Fruit fly (Drosophila melanogaster): Measurements from ENCODE around the gene CG7384.
A peak's percentile ranks its signal among the peaks of the same experiment; 100 is the strongest.

Gene CG7384

dm6 chr2L:10516470-10517048 lies 6.3 kb upstream of the CG7384 start (continued):
- TF ChIP-seq CG11723 (GFP tag; optimal IDR thresholded peaks at IDR 0.05) (no peak), tx (GFP tag; optimal IDR thresholded peaks at IDR 0.05) (no peak), CG34422 (GFP tag; IDR thresholded peaks at IDR 0.05) (peak; percentile 61; the same call in 1 of the 3 replicates)

dm6 chr2L:10515553-10516174 lies 5.4 kb upstream of the CG7384 start:
- TF ChIP-seq fu2 (GFP tag; optimal IDR thresholded peaks at IDR 0.05) (no peak), chinmo (GFP tag; IDR thresholded peaks at IDR 0.05; ENCODE audit: partially characterized antibody) (0 out of 4 replicates have a peak, but pooled peaks have one; percentile 58), Hr51 (GFP tag; optimal IDR thresholded peaks at IDR 0.05) (peak in 1 of 2 experiments; percentile 51), CG11504 (tag; optimal IDR thresholded peaks at IDR 0.05) (peak; percentile 59), sd (tag; optimal IDR thresholded peaks at IDR 0.05) (peak; percentile 13), Blimp-1 (GFP tag; optimal IDR thresholded peaks at IDR 0.05) (peak; percentile 79), D19A (tag; optimal IDR thresholded peaks at IDR 0.05) (peak; percentile 8), ranshi (GFP tag; IDR thresholded peaks at IDR 0.05) (0 out of 2 replicates have a peak, but pooled peaks have one; percentile 13), CG15269 (tag; optimal IDR thresholded peaks at IDR 0.05) (peak; percentile 14), NfI (GFP tag; optimal IDR thresholded peaks at IDR 0.05) (no peak), Eip74EF (GFP tag; optimal IDR thresholded peaks at IDR 0.05) (peak in 1 of 2 experiments; percentile 84), TFAM (GFP tag; optimal IDR thresholded peaks at IDR 0.05) (no peak), gem (tag; optimal IDR thresholded peaks at IDR 0.05) (peak; percentile 0), sens (GFP tag) (peak; percentile 16), CG11085 (GFP tag; IDR thresholded peaks at IDR 0.05) (no peak), vvl (GFP tag; IDR thresholded peaks at IDR 0.05) (peak; percentile 28), CG7839 (tag; optimal IDR thresholded peaks at IDR 0.05) (peak; percentile 26), Bteb2 (GFP tag; optimal IDR thresholded peaks at IDR 0.05) (no peak), Sry-β (GFP tag; optimal IDR thresholded peaks at IDR 0.05) (no peak), CG9932 (GFP tag; IDR thresholded peaks at IDR 0.05) (0 out of 2 replicates have a peak, but pooled peaks have one; percentile 39), CG13894 (tag; optimal IDR thresholded peaks at IDR 0.05) (no peak), Med (GFP tag) (peak; percentile 12), Oaz (GFP tag; IDR thresholded peaks at IDR 0.05) (0 out of 2 replicates have a peak, but pooled peaks have one; percentile 26), Hmr (GFP tag; optimal IDR thresholded peaks at IDR 0.05) (peak; percentile 15)

dm6 chr2L:10514586-10515137 lies 4.4 kb upstream of the CG7384 start:
- peak; percentile 47 for TF ChIP-seq ftz-f1 (GFP tag; optimal IDR thresholded peaks at IDR 0.05)
- TF ChIP-seq chinmo (GFP tag; IDR thresholded peaks at IDR 0.05; ENCODE audit: partially characterized antibody), result peak; percentile 65; the same call in 1 of the 4 replicates
- TF ChIP-seq sens-2 (GFP tag; IDR thresholded peaks at IDR 0.05), result no peak
- TF ChIP-seq CG2199 (GFP tag; IDR thresholded peaks at IDR 0.05), result 0 out of 3 replicates have a peak, but pooled peaks have one; percentile 8
- peak; percentile 21; the same call in 1 of the 2 replicates for TF ChIP-seq Drgx (GFP tag; IDR thresholded peaks at IDR 0.05)
- TF ChIP-seq CG9932 (GFP tag; IDR thresholded peaks at IDR 0.05), result peak; percentile 33; the same call in 1 of the 2 replicates
- TF ChIP-seq HLH4C (GFP tag; IDR thresholded peaks at IDR 0.05; ENCODE audit: partially characterized antibody), result 0 out of 3 replicates have a peak, but pooled peaks have one; percentile 14
- TF ChIP-seq Ptx1 (GFP tag; IDR thresholded peaks at IDR 0.05), result 0 out of 2 replicates have a peak, but pooled peaks have one; percentile 8
- TF ChIP-seq Hr78 (GFP tag; optimal IDR thresholded peaks at IDR 0.05), result peak in 1 of 2 experiments; percentile 2
- 0 out of 3 replicates have a peak, but pooled peaks have one; percentile 20 for TF ChIP-seq row (GFP tag; IDR thresholded peaks at IDR 0.05)
- peak; percentile 27 for TF ChIP-seq grau (tag; optimal IDR thresholded peaks at IDR 0.05)
- no peak for TF ChIP-seq CG7357 (GFP tag; IDR thresholded peaks at IDR 0.05)
- TF ChIP-seq mirr (GFP tag; optimal IDR thresholded peaks at IDR 0.05), result peak; percentile 32
- TF ChIP-seq CG1529 (GFP tag; optimal IDR thresholded peaks at IDR 0.05), result no peak
- no peak for TF ChIP-seq ttk (GFP tag; IDR thresholded peaks at IDR 0.05)
- TF ChIP-seq sug (tag; optimal IDR thresholded peaks at IDR 0.05), result peak; percentile 75
- no peak for TF ChIP-seq CG8359 (GFP tag; optimal IDR thresholded peaks at IDR 0.05; ENCODE audit: borderline replicate concordance)
